Worm (Caenorhabditis elegans) whole organism, L3 larva: ENCODE results near the gene C52E2.4.
A peak's percentile ranks its signal among the peaks of the same experiment; 100 is the strongest.
"Not testable (repeated sequence)": the region's sequence is repeated elsewhere in the genome, so short reads cannot be mapped to it uniquely, and the experiment has no call there.

Source experiments
- R02D3.7 ChIP-seq: fragments of 150-350 bp; optimal IDR thresholded peaks from 2 replicates; lab custom pipeline; 2014; ENCODE audit warnings: missing biosample characterization, missing genetic modification characterization
- ZK546.5 ChIP-seq: sonication (generic microtip); optimal IDR thresholded peaks from 2 replicates; lab custom pipeline; 2017; ENCODE audit warnings: missing biosample characterization, missing genetic modification characterization
- ceh-16 ChIP-seq: sonication (generic microtip); optimal IDR thresholded peaks from 2 replicates; lab custom pipeline; 2017; ENCODE audit warnings: missing biosample characterization, missing genetic modification characterization
- ceh-82 ChIP-seq: fragments of 150-350 bp; optimal IDR thresholded peaks from 2 replicates; lab custom pipeline; 2014; ENCODE audit warnings: missing biosample characterization, missing genetic modification characterization
- ceh-9 ChIP-seq: sonication (generic microtip); optimal IDR thresholded peaks from 2 replicates; lab custom pipeline; 2018; ENCODE audit warnings: missing biosample characterization, missing genetic modification characterization
- daf-12 ChIP-seq: fragments of 150-350 bp; optimal IDR thresholded peaks from 2 replicates; lab custom pipeline; 2014; ENCODE audit warnings: missing biosample characterization, missing genetic modification reagents, missing genetic modification characterization
- egl-27 ChIP-seq: sonication (generic microtip); optimal IDR thresholded peaks from 4 replicates; lab custom pipeline; 2017; ENCODE audit warnings: missing biosample characterization, missing genetic modification reagents, missing genetic modification characterization
- egl-5 ChIP-seq: fragments of 150-350 bp; optimal IDR thresholded peaks from 2 replicates; lab custom pipeline; 2017; ENCODE audit warnings: missing biosample characterization, missing genetic modification reagents, missing genetic modification characterization, inconsistent platforms
- elt-1 ChIP-seq: fragments of 150-350 bp; optimal IDR thresholded peaks from 2 replicates; lab custom pipeline; 2014; ENCODE audit warnings: missing biosample characterization, missing genetic modification characterization
- elt-2 ChIP-seq: sonication (generic microtip); optimal IDR thresholded peaks from 2 replicates; lab custom pipeline; 2016; ENCODE audit warnings: missing genetic modification reagents, mild to moderate bottlenecking, missing genetic modification characterization, missing compliant biosample characterization
- elt-3 ChIP-seq, 3 experiments: fragments of 150-350 bp in 1 of 3; sonication (generic microtip) in 2 of 3; optimal IDR thresholded peaks; 2 replicates in 2 of 3; 4 replicates in 1 of 3; lab custom pipeline; 2014 to 2017; ENCODE audit warnings: missing biosample characterization in 3 of 3, missing genetic modification characterization in 3 of 3
- eor-1 ChIP-seq, 2 experiments: fragments of 150-350 bp; optimal IDR thresholded peaks; 2 replicates each; lab custom pipeline; 2014 to 2018; ENCODE audit warnings: missing biosample characterization in 2 of 2, missing genetic modification characterization in 2 of 2
- fkh-10 ChIP-seq: sonication (generic microtip); optimal IDR thresholded peaks from 2 replicates; lab custom pipeline; 2017; ENCODE audit warnings: missing biosample characterization, missing genetic modification reagents, missing genetic modification characterization
- jun-1 ChIP-seq: fragments of 150-350 bp; optimal IDR thresholded peaks from 2 replicates; lab custom pipeline; 2014; ENCODE audit warnings: missing biosample characterization, missing genetic modification reagents, missing genetic modification characterization
- lin-15B ChIP-seq: fragments of 150-350 bp; optimal IDR thresholded peaks from 2 replicates; lab custom pipeline; 2014; ENCODE audit warnings: missing biosample characterization, missing genetic modification characterization
- lsy-12 ChIP-seq: sonication (generic microtip); optimal IDR thresholded peaks from 2 replicates; lab custom pipeline; 2016; ENCODE audit warnings: mild to moderate bottlenecking, missing genetic modification characterization, missing compliant biosample characterization
- mdl-1 ChIP-seq: fragments of 150-350 bp; optimal IDR thresholded peaks from 2 replicates; lab custom pipeline; 2014; ENCODE audit warnings: missing biosample characterization, missing genetic modification characterization
- nfya-1 ChIP-seq: sonication (generic microtip); optimal IDR thresholded peaks from 2 replicates; lab custom pipeline; 2017; ENCODE audit warnings: missing genetic modification characterization, mild to moderate bottlenecking, missing compliant biosample characterization, antibody characterized with exemption, moderate library complexity; ENCODE audit not compliant: insufficient read depth
- nhr-11 ChIP-seq: fragments of 150-350 bp; optimal IDR thresholded peaks from 2 replicates; lab custom pipeline; 2014; ENCODE audit warnings: missing biosample characterization, missing genetic modification characterization
- nhr-12 ChIP-seq: fragments of 150-350 bp; optimal IDR thresholded peaks from 2 replicates; lab custom pipeline; 2014; ENCODE audit warnings: missing biosample characterization, missing genetic modification characterization
- nhr-23 ChIP-seq: fragments of 150-350 bp; optimal IDR thresholded peaks from 2 replicates; lab custom pipeline; 2014; ENCODE audit warnings: missing biosample characterization, missing genetic modification reagents, missing genetic modification characterization
- nhr-43 ChIP-seq: sonication (generic microtip); optimal IDR thresholded peaks from 2 replicates; lab custom pipeline; 2016; ENCODE audit warnings: mild to moderate bottlenecking, missing genetic modification characterization, missing compliant biosample characterization; ENCODE audit not compliant: poor library complexity, severe bottlenecking
- nhr-67 ChIP-seq: fragments of 150-350 bp; optimal IDR thresholded peaks from 2 replicates; lab custom pipeline; 2014; ENCODE audit warnings: missing biosample characterization, missing genetic modification characterization
- pha-4 ChIP-seq: fragments of 150-350 bp; optimal IDR thresholded peaks from 2 replicates; lab custom pipeline; 2014; ENCODE audit warnings: missing biosample characterization, missing genetic modification reagents, missing genetic modification characterization
- pqm-1 ChIP-seq: fragments of 150-350 bp; optimal IDR thresholded peaks from 2 replicates; lab custom pipeline; 2017; ENCODE audit warnings: missing biosample characterization, missing genetic modification characterization, inconsistent platforms
- skn-1 ChIP-seq: fragments of 150-350 bp; optimal IDR thresholded peaks from 2 replicates; lab custom pipeline; 2014; ENCODE audit warnings: missing biosample characterization, missing genetic modification characterization
- unc-39 ChIP-seq: sonication (generic microtip); optimal IDR thresholded peaks from 4 replicates; lab custom pipeline; 2017; ENCODE audit warnings: missing biosample characterization, missing genetic modification characterization
- unc-62 ChIP-seq: fragments of 150-350 bp; sonication (generic microtip); optimal IDR thresholded peaks from 4 replicates; lab custom pipeline; 2014; ENCODE audit warnings: missing biosample characterization, missing genetic modification reagents, missing genetic modification characterization
- ztf-11 ChIP-seq: fragments of 150-350 bp; optimal IDR thresholded peaks from 2 replicates; lab custom pipeline; 2014; ENCODE audit warnings: missing biosample characterization, missing genetic modification characterization

Gene C52E2.4

DNA sequence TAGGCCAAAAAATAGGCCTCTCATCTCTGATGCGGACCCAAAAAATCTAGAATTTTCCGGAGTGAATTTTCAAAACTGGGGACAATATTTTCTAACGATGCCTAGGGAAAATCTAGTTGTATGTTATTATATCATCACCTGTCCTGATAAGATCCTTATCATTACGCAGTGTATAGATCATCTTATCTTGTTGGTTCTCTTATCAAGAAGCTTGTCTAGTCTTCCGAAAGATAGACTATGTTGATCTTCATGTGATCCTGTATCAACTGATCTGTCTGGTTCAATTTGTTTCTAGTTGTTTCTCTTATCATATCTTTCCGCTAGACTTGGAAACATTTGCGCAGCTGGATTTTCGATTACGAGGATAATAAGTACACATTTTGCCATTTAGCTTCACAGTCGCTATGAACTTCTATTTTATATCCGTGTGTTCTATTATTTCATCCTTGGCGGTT, 7.9 kb downstream of the C52E2.4 start, which contains the start of gene C52E2.3:
Gene C52E2.3, plus strand, starts transcription at position 405 of the 455 bp plus-strand sequence.
- TF ChIP-seq ztf-11 (tag; lab: Kevin White, UChicago) (no peak), nfya-1 (tag; lab: Kevin White, UChicago) (no peak), elt-3 (tag; optimal IDR thresholded peaks at IDR 0.05; lab: Kevin White, UChicago) (peak in 1 of 3 experiments; percentile 28), elt-2 (tag; lab: Kevin White, UChicago) (peak; percentile 51), nhr-43 (peak; percentile 64)

DNA sequence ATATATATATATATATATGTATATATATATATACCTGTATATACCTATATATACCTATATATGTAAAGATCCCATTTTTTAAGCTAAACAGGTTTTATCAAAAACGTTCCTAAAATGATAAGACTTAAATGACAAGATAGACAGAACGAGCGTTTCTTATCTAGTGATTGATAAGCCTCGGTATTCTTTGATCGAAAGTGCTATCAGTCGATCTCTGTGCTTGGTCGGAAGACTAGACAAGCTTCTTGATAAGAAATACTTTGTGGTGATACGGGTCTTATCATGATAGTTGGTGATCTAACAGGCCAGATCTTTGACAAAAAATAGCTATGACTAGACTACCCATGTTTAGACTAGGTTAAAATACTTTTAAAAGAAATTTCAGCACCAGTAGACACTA, 8.8 kb downstream of the C52E2.4 start:
- no peak for TF ChIP-seq elt-3 (tag; optimal IDR thresholded peaks at IDR 0.05; lab: Kevin White, UChicago)
- TF ChIP-seq ceh-82 (tag; lab: Kevin White, UChicago) = no peak
- peak; percentile 52 for TF ChIP-seq pha-4 (tag; lab: Kevin White, UChicago)
- peak; percentile 100 for TF ChIP-seq elt-2 (tag; lab: Kevin White, UChicago)
- TF ChIP-seq nhr-12 (tag; lab: Kevin White, UChicago) = no peak
- TF ChIP-seq jun-1 = peak; percentile 96
- peak; percentile 85 for TF ChIP-seq nhr-43
- peak; percentile 99 for TF ChIP-seq pqm-1
- TF ChIP-seq skn-1 (tag; lab: Kevin White, UChicago) = no peak
- peak; percentile 44 for TF ChIP-seq egl-27 (tag; lab: Kevin White, UChicago)

DNA sequence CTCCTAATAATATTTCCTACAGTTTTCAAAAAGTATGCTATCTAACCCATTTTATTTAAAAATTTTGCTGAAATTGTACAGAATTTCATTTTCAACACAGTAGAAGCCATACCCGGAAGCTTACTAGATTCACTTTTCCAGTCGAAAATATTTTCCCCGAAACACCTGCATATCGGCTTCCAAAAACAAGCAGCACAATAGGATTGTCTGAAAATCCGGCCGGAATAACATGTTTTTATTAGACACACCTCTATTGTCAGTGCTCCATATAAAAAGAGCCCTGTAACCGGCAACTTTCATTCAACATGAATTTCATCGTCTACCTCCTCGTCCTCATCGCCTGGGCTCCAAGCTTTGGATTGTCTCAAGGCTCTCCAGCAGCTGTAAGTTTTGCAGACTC, 9.6 kb downstream of the C52E2.4 start, which contains the start of gene C52E2.2:
Gene C52E2.2, plus strand, starts transcription at position 301 of the 400 bp plus-strand sequence.
- TF ChIP-seq unc-39 = no peak

DNA sequence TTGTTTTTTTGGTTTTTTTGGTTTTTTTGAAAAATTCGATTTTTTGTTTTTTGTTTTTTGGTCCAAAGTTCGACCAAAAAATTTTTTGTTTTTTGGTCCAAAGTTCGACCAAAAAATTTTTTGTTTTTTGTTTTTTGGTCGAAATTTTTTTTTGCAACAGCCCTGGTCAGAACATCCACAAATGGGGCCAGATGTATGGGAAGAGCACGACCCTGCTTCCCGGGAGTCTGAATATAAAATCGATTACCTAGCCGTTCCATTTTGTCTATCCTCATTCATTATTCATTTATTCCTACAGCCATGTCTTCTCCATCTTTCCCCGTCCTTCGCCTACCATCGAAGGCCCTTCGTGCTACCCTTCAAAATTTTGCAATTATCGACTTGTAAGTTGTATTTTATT, 11.1 kb downstream of the C52E2.4 start, which contains the start of gene fbxb-95:
Gene fbxb-95, plus strand, starts transcription at position 301 of the 400 bp plus-strand sequence.
- not testable (repeated sequence) for TF ChIP-seq elt-1, nhr-23, egl-5 (tag; lab: Kevin White, UChicago)

DNA sequence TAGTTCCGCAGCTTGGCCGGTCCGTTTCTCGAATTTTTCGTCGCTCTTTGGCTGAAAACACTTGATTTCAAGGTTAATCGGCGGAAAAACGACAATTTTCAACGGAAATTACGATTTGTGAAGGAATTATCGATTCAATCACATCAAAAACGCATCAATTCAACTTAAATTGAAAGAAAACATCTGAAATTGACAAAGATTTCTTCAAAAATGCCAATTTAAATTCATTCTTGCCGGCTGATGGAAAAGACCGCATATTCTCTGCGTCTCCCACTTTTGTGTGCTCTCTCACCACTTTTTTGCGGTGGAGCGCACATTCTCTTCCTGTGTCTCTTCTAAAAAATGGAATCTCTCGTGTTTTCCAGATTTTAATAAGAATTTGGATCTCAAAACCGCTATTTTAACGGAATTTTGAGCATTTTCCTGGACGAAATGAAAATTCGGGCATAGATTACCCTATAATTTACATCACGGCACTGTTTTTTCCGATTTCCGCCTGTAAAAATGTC, 18.4 kb downstream of the C52E2.4 start, which contains the start of gene C16C4.18:
Gene C16C4.18, minus strand, starts transcription at position 51 of the 509 bp plus-strand sequence.
- TF ChIP-seq nhr-23 (tag; lab: Kevin White, UChicago); R02D3.7 (tag; lab: Kevin White, UChicago); unc-62 (GFP tag; lab: Kevin White, UChicago): not testable (repeated sequence)

DNA sequence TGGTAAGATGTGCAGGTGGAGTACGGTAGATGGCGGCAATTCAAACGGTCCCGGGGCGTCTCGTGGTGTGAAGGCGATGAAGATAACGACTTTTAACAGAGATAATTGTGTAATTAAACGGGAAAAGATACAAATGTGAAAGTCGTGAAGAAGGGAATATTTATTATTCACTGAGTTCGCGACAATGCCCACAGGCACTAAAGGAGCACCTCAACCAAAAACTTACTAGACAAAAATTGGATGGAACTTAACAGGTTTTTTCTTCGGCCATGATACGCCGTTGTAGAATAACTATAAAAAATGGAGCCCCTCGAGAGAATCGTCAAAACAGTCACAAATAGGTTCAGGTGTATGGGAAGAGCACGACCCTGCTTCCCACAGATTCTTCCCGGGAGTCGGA, 19.4 kb downstream of the C52E2.4 start, which contains the start of gene fbxb-98:
Gene fbxb-98, plus strand, starts transcription at position 301 of the 400 bp plus-strand sequence.
- TF ChIP-seq ceh-16 (tag; lab: Kevin White, UChicago); mdl-1; nhr-67 (tag; lab: Kevin White, UChicago): not testable (repeated sequence)

DNA sequence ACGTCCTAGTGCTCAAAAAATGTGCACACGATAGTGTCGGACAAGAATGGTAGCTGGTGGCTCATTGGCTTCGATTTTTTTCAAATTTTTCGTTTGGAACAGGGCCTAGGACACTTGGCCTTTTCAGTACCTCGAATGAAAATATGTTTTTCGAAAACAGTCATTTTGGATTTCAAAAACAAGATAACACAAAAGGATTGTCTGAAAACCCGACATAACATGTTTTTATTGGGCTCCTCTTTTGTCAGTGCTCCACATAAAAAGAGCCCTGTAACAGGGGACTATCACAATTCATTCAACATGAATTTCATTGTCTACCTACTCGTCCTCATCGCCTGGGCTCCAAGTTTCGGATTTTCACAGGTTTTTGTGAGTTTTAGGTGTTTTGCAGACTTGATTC, 21.3 kb downstream of the C52E2.4 start, which contains the start of gene C16C4.17:
Gene C16C4.17, plus strand, starts transcription at position 301 of the 400 bp plus-strand sequence.
- TF ChIP-seq unc-39 (no peak), ztf-11 (tag; lab: Kevin White, UChicago) (no peak), nhr-11 (tag; lab: Kevin White, UChicago) (no peak), lin-15B (tag; lab: Kevin White, UChicago) (no peak), ceh-9 (tag; lab: Kevin White, UChicago) (no peak), nfya-1 (tag; lab: Kevin White, UChicago) (no peak), ZK546.5 (tag; lab: Kevin White, UChicago) (no peak), eor-1 (tag; optimal IDR thresholded peaks at IDR 0.05; lab: Kevin White, UChicago) (no peak), jun-1 (no peak), daf-12 (tag; lab: Kevin White, UChicago) (no peak), pqm-1 (no peak), pha-4 (tag; lab: Kevin White, UChicago) (no peak), mdl-1 (no peak), ceh-82 (tag; lab: Kevin White, UChicago) (no peak), lsy-12 (no peak), fkh-10 (GFP tag; lab: Kevin White, UChicago) (no peak), elt-3 (tag; optimal IDR thresholded peaks at IDR 0.05; lab: Kevin White, UChicago) (no peak), nhr-12 (tag; lab: Kevin White, UChicago) (no peak)
- TF ChIP-seq, all 47 proteins: peak for 0
